Worm (Caenorhabditis elegans) whole organism, early embryonic: ENCODE data around the gene nspe-7.

Experiments
- B0310.2 ChIP-seq: sonication (generic microtip); optimal IDR thresholded peaks from 2 replicates; lab custom pipeline; 2016; ENCODE audit warnings: mild to moderate bottlenecking, missing genetic modification characterization, missing compliant biosample characterization
- F13C5.2 ChIP-seq: sonication (generic microtip); optimal IDR thresholded peaks from 2 replicates; lab custom pipeline; 2017; ENCODE audit warnings: mild to moderate bottlenecking, missing genetic modification characterization, inconsistent platforms, missing compliant biosample characterization
- aly-1 ChIP-seq: sonication (generic microtip); optimal IDR thresholded peaks from 2 replicates; lab custom pipeline; 2016; ENCODE audit warnings: missing genetic modification characterization, missing compliant biosample characterization
- ama-1 ChIP-seq: fragments of 150-350 bp; optimal IDR thresholded peaks from 2 replicates; lab custom pipeline; 2014
- ceh-13 ChIP-seq: fragments of 200-800 bp; sonication (Bioruptor generic); optimal IDR thresholded peaks from 2 replicates; lab custom pipeline; 2018; ENCODE audit warnings: mild to moderate bottlenecking, missing genetic modification characterization, missing compliant biosample characterization
- ceh-36 ChIP-seq: sonication (generic microtip); optimal IDR thresholded peaks from 2 replicates; lab custom pipeline; 2016; ENCODE audit warnings: missing genetic modification characterization, inconsistent platforms, missing compliant biosample characterization
- ets-7 ChIP-seq: sonication (generic microtip); optimal IDR thresholded peaks from 2 replicates; lab custom pipeline; 2016; ENCODE audit warnings: missing genotype, missing genetic modification characterization, missing compliant biosample characterization
- flt-1 ChIP-seq: fragments of 200-800 bp; sonication (Bioruptor generic); IDR thresholded peaks from 2 replicates; pipeline ENCODE4 v1.3.6; 2022; ENCODE audit warnings: missing genetic modification characterization, missing compliant biosample characterization
- hmbx-1 ChIP-seq: sonication (generic microtip); optimal IDR thresholded peaks from 2 replicates; lab custom pipeline; 2016; ENCODE audit warnings: mild to moderate bottlenecking, missing genetic modification characterization, missing compliant biosample characterization
- hmg-4 ChIP-seq: fragments of 200-800 bp; sonication (Bioruptor generic); optimal IDR thresholded peaks from 2 replicates; lab custom pipeline; 2018; ENCODE audit warnings: mild to moderate bottlenecking, missing genetic modification characterization, missing compliant biosample characterization
- hnd-1 ChIP-seq: sonication (generic microtip); optimal IDR thresholded peaks from 2 replicates; lab custom pipeline; 2016; ENCODE audit warnings: missing genetic modification characterization, missing compliant biosample characterization
- pes-1 ChIP-seq: fragments of 200-800 bp; sonication (Bioruptor generic); IDR thresholded peaks from 2 replicates; pipeline ENCODE4 v1.3.6; 2022; ENCODE audit warnings: missing genetic modification reagents, missing genetic modification characterization, missing compliant biosample characterization
- scrt-1 ChIP-seq: fragments of 200-800 bp; sonication (Bioruptor generic); IDR thresholded peaks from 2 replicates; pipeline ENCODE4 v1.3.6; 2022; ENCODE audit warnings: missing genetic modification characterization, missing compliant biosample characterization
- sea-1 ChIP-seq: fragments of 200-800 bp; sonication (Bioruptor generic); conservative IDR thresholded peaks from 2 replicates; pipeline ENCODE4 v1.3.6; 2022; ENCODE audit warnings: missing genetic modification characterization, missing compliant biosample characterization
- tbx-11 ChIP-seq: fragments of 200-800 bp; sonication (Bioruptor generic); IDR thresholded peaks from 2 replicates; pipeline ENCODE4 v1.3.6; 2022; ENCODE audit warnings: missing genetic modification characterization, missing compliant biosample characterization
- tbx-37 ChIP-seq: fragments of 200-800 bp; sonication (Bioruptor generic); conservative IDR thresholded peaks from 2 replicates; pipeline ENCODE4 v1.3.6; 2022; ENCODE audit warnings: missing genetic modification reagents, missing genetic modification characterization, missing compliant biosample characterization
- tra-4 ChIP-seq: sonication (generic microtip); optimal IDR thresholded peaks from 2 replicates; lab custom pipeline; 2017; ENCODE audit warnings: missing genetic modification characterization, missing compliant biosample characterization

Gene nspe-7

ce11 chrII:12608653-12609052 is 18.3 kb upstream of the nspe-7 start, which contains the start of gene Y38E10A.9:
TSS of gene Y38E10A.9 (plus strand) at chrII:12608953.
- TF ChIP-seq hnd-1 (tag; lab: Kevin White, UChicago) (no peak), flt-1 (GFP tag; lab: Robert Waterston, UW) (no peak), tbx-11 (GFP tag; lab: Robert Waterston, UW) (no peak), hmbx-1 (tag; lab: Kevin White, UChicago) (no peak), hmg-4 (GFP tag; lab: Kevin White, UChicago) (no peak), aly-1 (no peak), tra-4 (tag; lab: Kevin White, UChicago) (no peak), ceh-13 (no peak), scrt-1 (no peak), pes-1 (GFP tag; lab: Robert Waterston, UW) (no peak)

ce11 chrII:12612218-12612617 is 14.8 kb upstream of the nspe-7 start, which contains the start of gene nspe-4:
TSS of gene nspe-4 (plus strand) at chrII:12612518.
- TF ChIP-seq F13C5.2 (tag; lab: Kevin White, UChicago) (no peak), tra-4 (tag; lab: Kevin White, UChicago) (no peak), flt-1 (GFP tag; lab: Robert Waterston, UW) (no peak), aly-1 (no peak), hmg-4 (GFP tag; lab: Kevin White, UChicago) (no peak), ceh-36 (no peak), pes-1 (GFP tag; lab: Robert Waterston, UW) (no peak), ama-1 (lab: Kevin White, UChicago) (no peak), ets-7 (tag; lab: Kevin White, UChicago) (no peak), sea-1 (no peak), tbx-37 (no peak), tbx-11 (GFP tag; lab: Robert Waterston, UW) (no peak), scrt-1 (no peak), B0310.2 (no peak), hnd-1 (tag; lab: Kevin White, UChicago) (no peak), ceh-13 (no peak), hmbx-1 (tag; lab: Kevin White, UChicago) (no peak)

- TF ChIP-seq hnd-1 (tag; lab: Kevin White, UChicago) (no peak), pes-1 (GFP tag; lab: Robert Waterston, UW) (no peak), ets-7 (tag; lab: Kevin White, UChicago) (no peak), F13C5.2 (tag; lab: Kevin White, UChicago) (no peak), B0310.2 (no peak), aly-1 (no peak), ceh-13 (no peak), hmg-4 (GFP tag; lab: Kevin White, UChicago) (no peak), flt-1 (GFP tag; lab: Robert Waterston, UW) (no peak), sea-1 (no peak), tbx-11 (GFP tag; lab: Robert Waterston, UW) (no peak), hmbx-1 (tag; lab: Kevin White, UChicago) (no peak), tra-4 (tag; lab: Kevin White, UChicago) (no peak), ama-1 (lab: Kevin White, UChicago) (no peak), ceh-36 (no peak), scrt-1 (no peak), tbx-37 (no peak)
Observed at ce11 chrII:12615413-12615812, 11.6 kb upstream of the nspe-7 start.

ce11 chrII:12616081-12616480 is 10.9 kb upstream of the nspe-7 start, which contains the start of gene nspe-6:
TSS of gene nspe-6 (minus strand) at chrII:12616181.
- no peak for TF ChIP-seq flt-1 (GFP tag; lab: Robert Waterston, UW)
- TF ChIP-seq tbx-37, result no peak
- no peak for TF ChIP-seq hmbx-1 (tag; lab: Kevin White, UChicago)
- no peak for TF ChIP-seq ets-7 (tag; lab: Kevin White, UChicago)
- TF ChIP-seq F13C5.2 (tag; lab: Kevin White, UChicago), result no peak
- no peak for TF ChIP-seq sea-1
- TF ChIP-seq ama-1 (lab: Kevin White, UChicago), result no peak
- no peak for TF ChIP-seq pes-1 (GFP tag; lab: Robert Waterston, UW)

- TF ChIP-seq F13C5.2 (tag; lab: Kevin White, UChicago), result no peak
- TF ChIP-seq scrt-1, result no peak
- no peak for TF ChIP-seq tra-4 (tag; lab: Kevin White, UChicago)
- no peak for TF ChIP-seq aly-1
- no peak for TF ChIP-seq ets-7 (tag; lab: Kevin White, UChicago)
- TF ChIP-seq pes-1 (GFP tag; lab: Robert Waterston, UW), result no peak
- TF ChIP-seq sea-1, result no peak
- no peak for TF ChIP-seq ceh-36
- TF ChIP-seq tbx-37, result no peak
- TF ChIP-seq flt-1 (GFP tag; lab: Robert Waterston, UW), result no peak
- TF ChIP-seq tbx-11 (GFP tag; lab: Robert Waterston, UW), result no peak
- TF ChIP-seq ceh-13, result no peak
Observed at ce11 chrII:12617586-12617985, 9.4 kb upstream of the nspe-7 start, which contains the start of gene nspe-3. TSS of gene nspe-3 (plus strand) at chrII:12617886.

ce11 chrII:12619288-12619687 is 7.7 kb upstream of the nspe-7 start, which contains the start of gene nspe-2:
TSS of gene nspe-2 (minus strand) at chrII:12619388.
- no peak for TF ChIP-seq hmg-4 (GFP tag; lab: Kevin White, UChicago)

ce11 chrII:12620764-12621163 is 6.2 kb upstream of the nspe-7 start, which contains the start of gene nspe-1:
TSS of gene nspe-1 (minus strand) at chrII:12620864.
- TF ChIP-seq F13C5.2 (tag; lab: Kevin White, UChicago) (no peak), aly-1 (no peak), B0310.2 (no peak), hmg-4 (GFP tag; lab: Kevin White, UChicago) (no peak), sea-1 (no peak), hmbx-1 (tag; lab: Kevin White, UChicago) (no peak), scrt-1 (no peak), ceh-13 (no peak), hnd-1 (tag; lab: Kevin White, UChicago) (no peak), ceh-36 (no peak), ets-7 (tag; lab: Kevin White, UChicago) (no peak), tbx-37 (no peak), tra-4 (tag; lab: Kevin White, UChicago) (no peak), flt-1 (GFP tag; lab: Robert Waterston, UW) (no peak), pes-1 (GFP tag; lab: Robert Waterston, UW) (no peak), ama-1 (lab: Kevin White, UChicago) (no peak)
